Fruit fly (Drosophila melanogaster): ENCODE measurements around the gene PyK.

PyK gene

DNA sequence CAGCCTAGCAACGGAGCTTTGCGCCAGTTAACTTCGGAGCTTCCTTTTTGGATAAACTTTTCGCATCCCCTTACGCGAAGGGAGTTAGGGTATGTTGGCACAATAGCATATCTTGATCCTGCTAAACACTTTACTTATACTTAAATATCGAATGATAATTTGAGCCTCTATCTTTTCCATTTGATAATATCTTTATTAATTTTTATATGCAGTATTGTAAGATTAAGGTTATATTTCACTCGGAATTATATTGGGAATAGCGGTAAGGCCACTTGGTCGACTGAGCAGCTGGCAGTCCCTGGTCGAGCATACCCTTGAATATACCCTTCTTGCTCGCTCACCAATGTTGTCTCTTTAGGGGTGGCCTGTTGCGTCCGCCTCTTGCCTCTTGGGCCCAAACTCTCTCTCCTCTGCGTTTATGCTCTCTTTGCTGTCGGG lies 1.5 kb downstream of the PyK start (continued):
- TF ChIP-seq wor (GFP tag; IDR thresholded peaks at IDR 0.05) (peak; percentile 51), fd96Cb (tag; optimal IDR thresholded peaks at IDR 0.05) (peak; percentile 41), lilli (GFP tag; optimal IDR thresholded peaks at IDR 0.05) (peak; percentile 66), CG32772 (GFP tag; IDR thresholded peaks at IDR 0.05) (peak; percentile 58), abd-A (tag; optimal IDR thresholded peaks at IDR 0.05) (no peak), chinmo (GFP tag; IDR thresholded peaks at IDR 0.05; ENCODE audit: partially characterized antibody) (no peak), bab2 (GFP tag; optimal IDR thresholded peaks at IDR 0.05) (no peak), CG12299 (tag; optimal IDR thresholded peaks at IDR 0.05) (peak; percentile 31), CG16813 (GFP tag; IDR thresholded peaks at IDR 0.05; ENCODE audit: partially characterized antibody) (no peak), phol (tag; optimal IDR thresholded peaks at IDR 0.05) (peak; percentile 46), CG34376 (GFP tag; optimal IDR thresholded peaks at IDR 0.05) (no peak), odd (GFP tag; optimal IDR thresholded peaks at IDR 0.05) (peak; percentile 49), amos (GFP tag; IDR thresholded peaks at IDR 0.05; ENCODE audit: partially characterized antibody) (no peak), CG2129 (GFP tag; IDR thresholded peaks at IDR 0.05; ENCODE audit: partially characterized antibody) (no peak), Bgb (GFP tag; IDR thresholded peaks at IDR 0.05; ENCODE audit: partially characterized antibody) (no peak), Hsf (GFP tag; optimal IDR thresholded peaks at IDR 0.05) (peak; percentile 37), NFAT (GFP tag; IDR thresholded peaks at IDR 0.05) (peak; percentile 65; the same call in 1 of the 2 replicates), scrt (GFP tag; optimal IDR thresholded peaks at IDR 0.05) (peak; percentile 96), grau (tag; optimal IDR thresholded peaks at IDR 0.05) (peak; percentile 68), CG4424 (GFP tag; optimal IDR thresholded peaks at IDR 0.05) (peak; percentile 59), CG4707 (GFP tag; optimal IDR thresholded peaks at IDR 0.05) (no peak), CG10209 (GFP tag; optimal IDR thresholded peaks at IDR 0.05) (peak; percentile 64), CG9797 (GFP tag; optimal IDR thresholded peaks at IDR 0.05) (no peak), corto (GFP tag; optimal IDR thresholded peaks at IDR 0.05) (peak; percentile 69), Awh (GFP tag; IDR thresholded peaks at IDR 0.05) (peak; percentile 56; the same call in 1 of the 2 replicates), cas (GFP tag; IDR thresholded peaks at IDR 0.05) (0 out of 2 replicates have a peak, but pooled peaks have one; percentile 40), HLH54F (GFP tag; optimal IDR thresholded peaks at IDR 0.05) (peak; percentile 8), z (GFP tag; IDR thresholded peaks at IDR 0.05) (no peak), Blimp-1 (GFP tag; optimal IDR thresholded peaks at IDR 0.05) (no peak), CG1233 (GFP tag; optimal IDR thresholded peaks at IDR 0.05) (no peak), br (optimal IDR thresholded peaks at IDR 0.05) (no peak), sug (tag; optimal IDR thresholded peaks at IDR 0.05) (peak; percentile 63), luna (GFP tag; optimal IDR thresholded peaks at IDR 0.05) (no peak), grn (GFP tag; optimal IDR thresholded peaks at IDR 0.05) (no peak), CG30403 (GFP tag; optimal IDR thresholded peaks at IDR 0.05) (peak; percentile 75), Dad (GFP tag; optimal IDR thresholded peaks at IDR 0.05) (no peak), HmgD (GFP tag; optimal IDR thresholded peaks at IDR 0.05) (no peak), Hmx (GFP tag; optimal IDR thresholded peaks at IDR 0.05) (peak; percentile 39), CG10366 (GFP tag; IDR thresholded peaks at IDR 0.05) (peak; percentile 76), ftz-f1 (GFP tag; optimal IDR thresholded peaks at IDR 0.05) (no peak), CG6813 (GFP tag; optimal IDR thresholded peaks at IDR 0.05) (peak; percentile 6), ewg (GFP tag; optimal IDR thresholded peaks at IDR 0.05) (no peak), CG2889 (GFP tag; IDR thresholded peaks at IDR 0.05) (peak; percentile 74), CG10431 (GFP tag; optimal IDR thresholded peaks at IDR 0.05) (no peak), CG1529 (GFP tag; optimal IDR thresholded peaks at IDR 0.05) (no peak), CG7372 (GFP tag; IDR thresholded peaks at IDR 0.05) (peak; percentile 56), Dp (GFP tag; optimal IDR thresholded peaks at IDR 0.05) (no peak), vfl (GFP tag; optimal IDR thresholded peaks at IDR 0.05) (no peak), zen (tag; optimal IDR thresholded peaks at IDR 0.05) (no peak), jigr1 (GFP tag; IDR thresholded peaks at IDR 0.05) (peak; percentile 60; the same call in 1 of the 3 replicates), CG7745 (tag; optimal IDR thresholded peaks at IDR 0.05) (no peak)

Data from whole organism, embryonic.